Fruit fly (Drosophila melanogaster): Measurements from ENCODE around the gene Acsf3.

The Acsf3 gene

dm6 chrX:7293133-7293873 lies 35.5 kb upstream of the Acsf3 start (continued):
- TF ChIP-seq Max (GFP tag; optimal IDR thresholded peaks at IDR 0.05) (peak; percentile 33), caup (GFP tag; optimal IDR thresholded peaks at IDR 0.05; ENCODE audit: severe bottlenecking) (peak; percentile 23), HLH4C (GFP tag; IDR thresholded peaks at IDR 0.05; ENCODE audit: partially characterized antibody) (no peak), CG12744 (GFP tag; optimal IDR thresholded peaks at IDR 0.05) (peak; percentile 63), CG17802 (tag; optimal IDR thresholded peaks at IDR 0.05) (peak; percentile 84), GATAe (GFP tag; conservative IDR thresholded peaks at IDR 0.05) (no peak), Blimp-1 (GFP tag; optimal IDR thresholded peaks at IDR 0.05) (peak; percentile 84), ara (GFP tag; IDR thresholded peaks at IDR 0.05) (peak; percentile 94), tap (tag; optimal IDR thresholded peaks at IDR 0.05) (peak; percentile 85), CG7786 (GFP tag; optimal IDR thresholded peaks at IDR 0.05) (peak; percentile 76), Neu2 (GFP tag; optimal IDR thresholded peaks at IDR 0.05; ENCODE audit: borderline replicate concordance) (no peak), Hmx (GFP tag; optimal IDR thresholded peaks at IDR 0.05) (no peak), da (GFP tag; optimal IDR thresholded peaks at IDR 0.05) (peak; percentile 10), Trl (optimal IDR thresholded peaks at IDR 0.05) (no peak), Trl (GFP tag; optimal IDR thresholded peaks at IDR 0.05) (peak; percentile 73), bab2 (GFP tag; optimal IDR thresholded peaks at IDR 0.05) (peak; percentile 74), Jarid2 (GFP tag; optimal IDR thresholded peaks at IDR 0.05) (no peak), Nf-YB (GFP tag; optimal IDR thresholded peaks at IDR 0.05) (peak; percentile 45), CG18619 (GFP tag; optimal IDR thresholded peaks at IDR 0.05) (peak; percentile 48), ap (GFP tag; IDR thresholded peaks at IDR 0.05) (peak; percentile 84), sens-2 (GFP tag; IDR thresholded peaks at IDR 0.05) (peak; percentile 78), CG7357 (GFP tag; IDR thresholded peaks at IDR 0.05) (peak; percentile 72), Oaz (GFP tag; IDR thresholded peaks at IDR 0.05) (peak; percentile 39), CG42726 (GFP tag; IDR thresholded peaks at IDR 0.05; ENCODE audit: partially characterized antibody) (no peak), br (optimal IDR thresholded peaks at IDR 0.05) (no peak), sqz (GFP tag; optimal IDR thresholded peaks at IDR 0.05) (peak; percentile 52), kay (GFP tag; optimal IDR thresholded peaks at IDR 0.05) (peak; percentile 45), CG31365 (tag; optimal IDR thresholded peaks at IDR 0.05) (peak; percentile 48), nau (GFP tag; optimal IDR thresholded peaks at IDR 0.05) (peak; percentile 65), CTCF (GFP tag; optimal IDR thresholded peaks at IDR 0.05) (peak; percentile 4), CG6272 (GFP tag; IDR thresholded peaks at IDR 0.05) (peak; percentile 85), Vsx1 (GFP tag; optimal IDR thresholded peaks at IDR 0.05) (peak; percentile 56), gcm2 (GFP tag; optimal IDR thresholded peaks at IDR 0.05) (peak; percentile 22), CG5953 (GFP tag; IDR thresholded peaks at IDR 0.05) (peak; percentile 81), Med (GFP tag) (peak; percentile 95), Deaf1 (tag; optimal IDR thresholded peaks at IDR 0.05) (peak; percentile 26), CG11456 (GFP tag; IDR thresholded peaks at IDR 0.05) (peak; percentile 59; the same call in 2 of the 3 replicates), CG8089 (GFP tag; optimal IDR thresholded peaks at IDR 0.05) (peak; percentile 85), slbo (GFP tag; IDR thresholded peaks at IDR 0.05) (peak; percentile 49), pnt (GFP tag; optimal IDR thresholded peaks at IDR 0.05) (peak; percentile 88), tx (GFP tag; optimal IDR thresholded peaks at IDR 0.05) (peak; percentile 61), Hmr (GFP tag; optimal IDR thresholded peaks at IDR 0.05) (peak; percentile 25), ci (GFP tag; IDR thresholded peaks at IDR 0.05) (peak; percentile 93), Dek (tag; optimal IDR thresholded peaks at IDR 0.05) (peak; percentile 14), CG11093 (GFP tag; IDR thresholded peaks at IDR 0.05) (peak; percentile 79), CG18599 (GFP tag; optimal IDR thresholded peaks at IDR 0.05) (peak; percentile 41), Doc2 (GFP tag; IDR thresholded peaks at IDR 0.05) (no peak), croc (GFP tag; conservative IDR thresholded peaks at IDR 0.05) (peak; percentile 87), wdn (GFP tag; IDR thresholded peaks at IDR 0.05) (peak; percentile 48; the same call in 1 of the 2 replicates), CG6175 (GFP tag; IDR thresholded peaks at IDR 0.05) (no peak; the same call in 2 of the 3 replicates), CG17385 (GFP tag; optimal IDR thresholded peaks at IDR 0.05) (peak; percentile 90)
